Worm (Caenorhabditis elegans) whole organism, L1 larva: Measurements from ENCODE around the gene sax-7.

Source experiments
- C16A3.4 ChIP-seq: fragments of 150-350 bp; optimal IDR thresholded peaks from 2 replicates; lab custom pipeline; 2014; ENCODE audit warnings: missing biosample characterization, missing genetic modification characterization
- C34B4.2 ChIP-seq: sonication (generic microtip); optimal IDR thresholded peaks from 2 replicates; lab custom pipeline; 2017; ENCODE audit warnings: mild to moderate bottlenecking, missing genetic modification characterization, missing compliant biosample characterization
- F16B12.6 ChIP-seq: fragments of 150-350 bp; optimal IDR thresholded peaks from 2 replicates; lab custom pipeline; 2014; ENCODE audit warnings: missing biosample characterization, missing genetic modification characterization
- Y116A8C.19 ChIP-seq: sonication (generic microtip); optimal IDR thresholded peaks from 2 replicates; lab custom pipeline; 2016; ENCODE audit warnings: missing compliant biosample characterization, missing genetic modification characterization, borderline replicate concordance
- aha-1 ChIP-seq: fragments of 150-350 bp; optimal IDR thresholded peaks from 2 replicates; lab custom pipeline; 2014; ENCODE audit warnings: missing biosample characterization, missing genetic modification characterization
- ama-1 ChIP-seq: fragments of 150-350 bp; optimal IDR thresholded peaks from 2 replicates; lab custom pipeline; 2014
- ceh-82 ChIP-seq, 3 experiments: fragments of 150-350 bp in 1 of 3; sonication (generic microtip) in 2 of 3; optimal IDR thresholded peaks; 2 replicates each; lab custom pipeline; 2014 to 2017; ENCODE audit warnings: missing biosample characterization in 3 of 3, missing genetic modification characterization in 3 of 3
- ceh-88 ChIP-seq: fragments of 200-800 bp; sonication (Bioruptor generic); IDR thresholded peaks from 2 replicates; pipeline ENCODE4 v1.3.6; 2022; ENCODE audit warnings: missing genetic modification characterization, missing compliant biosample characterization
- dpl-1 ChIP-seq, 3 experiments: fragments of 150-350 bp in 2 of 3; sonication (generic microtip) in 1 of 3; optimal IDR thresholded peaks; 2 replicates each; lab custom pipeline; 2014 to 2017; ENCODE audit warnings: missing biosample characterization in 3 of 3, missing genetic modification characterization in 3 of 3, missing genetic modification reagents in 3 of 3
- dsc-1 ChIP-seq: sonication (generic microtip); optimal IDR thresholded peaks from 2 replicates; lab custom pipeline; 2016; ENCODE audit warnings: mild to moderate bottlenecking, missing genetic modification characterization, missing compliant biosample characterization
- efl-1 ChIP-seq, 4 experiments: fragments of 150-350 bp; optimal IDR thresholded peaks in 3 of 4; peaks in 1 of 4; 1 replicate in 1 of 4; 2 replicates in 3 of 4; lab custom pipeline; 2014; ENCODE audit warnings: missing biosample characterization in 2 of 4, missing genetic modification characterization in 2 of 4, missing genetic modification reagents in 2 of 4
- efl-3 ChIP-seq: fragments of 200-800 bp; sonication (Bioruptor generic); optimal IDR thresholded peaks from 2 replicates; lab custom pipeline; 2018; ENCODE audit warnings: mild to moderate bottlenecking, missing genetic modification characterization, missing compliant biosample characterization
- egl-13 ChIP-seq: sonication (generic microtip); optimal IDR thresholded peaks from 2 replicates; lab custom pipeline; 2016; ENCODE audit warnings: missing genotype, missing genetic modification reagents, missing genetic modification characterization, missing compliant biosample characterization
- elt-2 ChIP-seq: sonication (generic microtip); optimal IDR thresholded peaks from 2 replicates; lab custom pipeline; 2016; ENCODE audit warnings: missing genetic modification characterization, mild to moderate bottlenecking, inconsistent platforms, missing compliant biosample characterization, missing genetic modification reagents
- elt-3 ChIP-seq, 6 experiments: fragments of 150-350 bp in 1 of 6; sonication (generic microtip); optimal IDR thresholded peaks; 2 replicates each; lab custom pipeline; 2017 to 2018; ENCODE audit warnings: missing biosample characterization in 6 of 6, missing genetic modification characterization in 6 of 6, inconsistent platforms in 1 of 6
- fkh-10 ChIP-seq: sonication (generic microtip); optimal IDR thresholded peaks from 2 replicates; lab custom pipeline; 2017; ENCODE audit warnings: missing biosample characterization, missing genetic modification reagents, missing genetic modification characterization
- fkh-4 ChIP-seq: sonication (generic microtip); optimal IDR thresholded peaks from 2 replicates; lab custom pipeline; 2016; ENCODE audit warnings: missing compliant biosample characterization, missing genetic modification characterization, borderline replicate concordance
- hlh-17 ChIP-seq: fragments of 200-800 bp; sonication (Bioruptor generic); optimal IDR thresholded peaks from 2 replicates; lab custom pipeline; 2018; ENCODE audit warnings: missing genetic modification characterization, mild to moderate bottlenecking, missing compliant biosample characterization, moderate library complexity, borderline replicate concordance
- hlh-4 ChIP-seq: sonication (generic microtip); optimal IDR thresholded peaks from 2 replicates; lab custom pipeline; 2016; ENCODE audit warnings: mild to moderate bottlenecking, missing genetic modification characterization, missing compliant biosample characterization
- hpl-2 ChIP-seq: fragments of 150-350 bp; optimal IDR thresholded peaks from 2 replicates; lab custom pipeline; 2014; ENCODE audit warnings: missing biosample characterization, missing genetic modification reagents, missing genetic modification characterization
- isw-1 ChIP-seq: fragments of 200-800 bp; sonication (Bioruptor generic); IDR thresholded peaks from 2 replicates; pipeline ENCODE4 v1.3.6; 2022; ENCODE audit warnings: missing genetic modification characterization, missing compliant biosample characterization
- jun-1 ChIP-seq: fragments of 150-350 bp; optimal IDR thresholded peaks from 2 replicates; lab custom pipeline; 2014; ENCODE audit warnings: missing biosample characterization, missing genetic modification reagents, missing genetic modification characterization
- lin-14 ChIP-seq: fragments of 200-800 bp; sonication (Bioruptor generic); optimal IDR thresholded peaks from 2 replicates; lab custom pipeline; 2018; ENCODE audit warnings: mild to moderate bottlenecking, missing genetic modification characterization, moderate library complexity, missing compliant biosample characterization
- lin-39 ChIP-seq: fragments of 150-350 bp; optimal IDR thresholded peaks from 2 replicates; lab custom pipeline; 2014; ENCODE audit warnings: missing biosample characterization, missing genetic modification reagents, missing genetic modification characterization
- lir-3 ChIP-seq: sonication (generic microtip); optimal IDR thresholded peaks from 2 replicates; lab custom pipeline; 2016; ENCODE audit warnings: mild to moderate bottlenecking, missing genetic modification characterization, moderate library complexity, missing compliant biosample characterization; ENCODE audit not compliant: poor library complexity
- lsy-2 ChIP-seq, 2 experiments: fragments of 150-350 bp; optimal IDR thresholded peaks; 2 replicates each; lab custom pipeline; 2014; ENCODE audit warnings: missing biosample characterization in 2 of 2, missing genetic modification characterization in 2 of 2
- mab-9 ChIP-seq: fragments of 200-800 bp; sonication (Bioruptor generic); IDR thresholded peaks from 2 replicates; pipeline ENCODE4 v1.3.6; 2022; ENCODE audit warnings: missing genetic modification reagents, missing genetic modification characterization, missing compliant biosample characterization
- mdl-1 ChIP-seq, 2 experiments: fragments of 150-350 bp; optimal IDR thresholded peaks; 2 replicates each; lab custom pipeline; 2014 to 2017; ENCODE audit warnings: missing biosample characterization in 2 of 2, missing genetic modification characterization in 2 of 2, inconsistent platforms in 1 of 2
- mef-2 ChIP-seq: fragments of 150-350 bp; optimal IDR thresholded peaks from 2 replicates; lab custom pipeline; 2014; ENCODE audit warnings: missing biosample characterization, missing genetic modification characterization
- mep-1 ChIP-seq: fragments of 150-350 bp; optimal IDR thresholded peaks from 2 replicates; lab custom pipeline; 2014; ENCODE audit warnings: missing biosample characterization, missing genetic modification characterization
- nhr-11 ChIP-seq: fragments of 150-350 bp; optimal IDR thresholded peaks from 2 replicates; lab custom pipeline; 2014; ENCODE audit warnings: missing biosample characterization, missing genetic modification characterization
- nhr-20 ChIP-seq: sonication (generic microtip); optimal IDR thresholded peaks from 2 replicates; lab custom pipeline; 2016; ENCODE audit warnings: mild to moderate bottlenecking, missing genetic modification characterization, missing compliant biosample characterization
- nhr-28 ChIP-seq: fragments of 150-350 bp; optimal IDR thresholded peaks from 2 replicates; lab custom pipeline; 2014; ENCODE audit warnings: missing biosample characterization, missing genetic modification characterization
- nhr-47 ChIP-seq: sonication (generic microtip); optimal IDR thresholded peaks from 2 replicates; lab custom pipeline; 2016; ENCODE audit warnings: mild to moderate bottlenecking, missing genetic modification characterization, moderate library complexity, missing compliant biosample characterization
- nhr-71 ChIP-seq: sonication (generic microtip); optimal IDR thresholded peaks from 2 replicates; lab custom pipeline; 2016; ENCODE audit warnings: mild to moderate bottlenecking, missing genetic modification characterization, moderate library complexity, missing compliant biosample characterization
- nhr-85 ChIP-seq: sonication (generic microtip); peaks from one replicate; lab custom pipeline; 2016; ENCODE audit warnings: missing genetic modification characterization, inconsistent platforms, missing compliant biosample characterization
- pax-3 ChIP-seq: fragments of 200-800 bp; sonication (Bioruptor generic); optimal IDR thresholded peaks from 2 replicates; lab custom pipeline; 2018; ENCODE audit warnings: mild to moderate bottlenecking, missing genetic modification characterization, moderate library complexity, missing compliant biosample characterization
- pqm-1 ChIP-seq: sonication (generic microtip); optimal IDR thresholded peaks from 3 replicates; lab custom pipeline; 2017; ENCODE audit warnings: missing biosample characterization, missing genetic modification characterization
- snpc-4 ChIP-seq: fragments of 150-350 bp; optimal IDR thresholded peaks from 2 replicates; lab custom pipeline; 2014; ENCODE audit warnings: missing biosample characterization, missing genetic modification characterization
- snu-23 ChIP-seq: sonication (generic microtip); optimal IDR thresholded peaks from 2 replicates; lab custom pipeline; 2016; ENCODE audit warnings: missing genetic modification characterization, missing compliant biosample characterization
- sptf-1 ChIP-seq: fragments of 150-350 bp; optimal IDR thresholded peaks from 2 replicates; lab custom pipeline; 2014; ENCODE audit warnings: missing biosample characterization, missing genetic modification characterization
- sup-37 ChIP-seq: fragments of 200-800 bp; sonication (Bioruptor generic); optimal IDR thresholded peaks from 2 replicates; lab custom pipeline; 2018; ENCODE audit warnings: mild to moderate bottlenecking, missing genetic modification characterization, missing compliant biosample characterization
- tbx-2 ChIP-seq: sonication (generic microtip); optimal IDR thresholded peaks from 2 replicates; lab custom pipeline; 2016; ENCODE audit warnings: missing genetic modification characterization, missing compliant biosample characterization
- tlp-1 ChIP-seq: fragments of 150-350 bp; optimal IDR thresholded peaks from 2 replicates; lab custom pipeline; 2014; ENCODE audit warnings: missing biosample characterization, missing genetic modification characterization
- unc-62 ChIP-seq: fragments of 150-350 bp; optimal IDR thresholded peaks from 2 replicates; lab custom pipeline; 2014; ENCODE audit warnings: missing biosample characterization, missing genetic modification reagents, missing genetic modification characterization
- unc-86 ChIP-seq: sonication (generic microtip); optimal IDR thresholded peaks from 2 replicates; lab custom pipeline; 2016; ENCODE audit warnings: missing genetic modification characterization, missing compliant biosample characterization
- unc-98 ChIP-seq: fragments of 200-800 bp; sonication (Bioruptor generic); IDR thresholded peaks from 2 replicates; pipeline ENCODE4 v1.3.6; 2022; ENCODE audit warnings: missing genetic modification characterization, missing compliant biosample characterization
- vab-15 ChIP-seq: sonication (generic microtip); optimal IDR thresholded peaks from 2 replicates; lab custom pipeline; 2017; ENCODE audit warnings: missing genotype, mild to moderate bottlenecking, missing genetic modification characterization, missing compliant biosample characterization
- xbp-1 ChIP-seq: sonication (generic microtip); optimal IDR thresholded peaks from 2 replicates; lab custom pipeline; 2016; ENCODE audit warnings: missing genetic modification characterization, missing compliant biosample characterization
- zag-1 ChIP-seq: fragments of 150-350 bp; optimal IDR thresholded peaks from 2 replicates; lab custom pipeline; 2014; ENCODE audit warnings: missing biosample characterization, missing genetic modification characterization
- ztf-11 ChIP-seq, 2 experiments: sonication (generic microtip); optimal IDR thresholded peaks; 2 replicates each; lab custom pipeline; 2016 to 2017; ENCODE audit warnings: missing genetic modification characterization in 2 of 2, missing biosample characterization in 1 of 2, missing compliant biosample characterization in 1 of 2
- ztf-4 ChIP-seq: fragments of 150-350 bp; optimal IDR thresholded peaks from 2 replicates; lab custom pipeline; 2014; ENCODE audit warnings: missing biosample characterization, missing genetic modification characterization

Gene sax-7

DNA sequence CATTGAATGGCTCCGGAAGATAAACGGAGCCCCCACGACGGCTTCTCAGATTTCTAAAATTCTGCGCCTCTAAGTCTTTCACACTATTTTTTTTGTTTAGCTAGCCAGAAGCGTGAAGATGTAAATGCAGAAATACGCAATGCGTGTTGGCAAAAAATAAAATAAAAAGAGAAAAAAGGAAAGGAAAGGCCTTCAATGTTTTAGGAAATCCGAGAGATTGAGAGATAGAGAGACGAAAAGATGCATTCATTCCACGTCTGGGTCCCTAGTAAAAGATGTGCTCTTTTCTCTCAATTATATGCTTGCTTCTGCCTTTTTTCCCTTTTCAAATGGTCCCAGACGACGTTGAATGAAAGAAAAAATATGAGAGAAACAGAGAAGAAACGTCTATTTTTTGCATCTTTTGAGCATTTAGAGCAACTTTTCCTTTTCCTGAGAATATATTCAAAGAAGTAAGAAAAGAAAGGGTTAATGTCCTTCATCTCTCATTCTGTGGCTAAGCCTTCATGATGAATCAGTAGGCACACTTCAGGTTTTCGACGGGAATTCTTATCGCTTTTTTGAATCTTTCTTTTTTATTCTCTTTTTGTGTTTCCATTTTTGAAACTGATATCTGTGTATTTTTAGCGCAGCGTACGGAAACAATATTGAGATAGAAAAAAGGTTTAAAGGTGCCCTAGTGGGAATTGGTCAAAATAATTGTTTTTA lies 21.7 kb upstream of the sax-7 start:
- TF ChIP-seq nhr-11 (tag; lab: Kevin White, UChicago) (no peak), lir-3 (tag; lab: Kevin White, UChicago) (no peak), mdl-1 (tag; optimal IDR thresholded peaks at IDR 0.05; lab: Kevin White, UChicago) (no peak), unc-86 (tag; lab: Kevin White, UChicago) (peak; percentile 51), F16B12.6 (no peak), lsy-2 (tag; optimal IDR thresholded peaks at IDR 0.05; lab: Kevin White, UChicago) (peak in 1 of 2 experiments; percentile 48), fkh-10 (peak; percentile 89), tbx-2 (tag; lab: Kevin White, UChicago) (peak; percentile 36), sptf-1 (tag; lab: Kevin White, UChicago) (no peak), isw-1 (GFP tag; lab: Robert Waterston, UW) (peak; percentile 44), nhr-71 (peak; percentile 61), dsc-1 (no peak), snpc-4 (tag; lab: Kevin White, UChicago) (peak; percentile 7), mab-9 (GFP tag; lab: Robert Waterston, UW) (no peak), nhr-20 (tag; lab: Kevin White, UChicago) (no peak), dpl-1 (GFP tag; optimal IDR thresholded peaks at IDR 0.05; lab: Kevin White, UChicago) (peak in 1 of 3 experiments; percentile 14), ama-1 (lab: Kevin White, UChicago) (no peak), hpl-2 (no peak), lin-14 (GFP tag; lab: Kevin White, UChicago) (peak; percentile 92), vab-15 (tag; lab: Kevin White, UChicago) (no peak), ztf-11 (tag; optimal IDR thresholded peaks at IDR 0.05; lab: Kevin White, UChicago) (no peak), pax-3 (tag; lab: Kevin White, UChicago) (no peak), sup-37 (GFP tag; lab: Kevin White, UChicago) (no peak), unc-98 (GFP tag; lab: Robert Waterston, UW) (no peak), ceh-82 (tag; optimal IDR thresholded peaks at IDR 0.05; lab: Kevin White, UChicago) (peak in 1 of 3 experiments; percentile 31), mef-2 (tag; lab: Kevin White, UChicago) (peak; percentile 23), C16A3.4 (tag; lab: Kevin White, UChicago) (no peak), egl-13 (tag; lab: Kevin White, UChicago) (peak; percentile 49), xbp-1 (tag; lab: Kevin White, UChicago) (no peak), nhr-28 (no peak), aha-1 (no peak), nhr-85 (tag; lab: Kevin White, UChicago) (peak; percentile 71), lin-39 (tag; lab: Kevin White, UChicago) (no peak), jun-1 (tag; lab: Kevin White, UChicago) (no peak), zag-1 (tag; lab: Kevin White, UChicago) (no peak), Y116A8C.19 (tag; lab: Kevin White, UChicago) (no peak), ceh-88 (GFP tag; lab: Robert Waterston, UW) (no peak), fkh-4 (tag; lab: Kevin White, UChicago) (no peak), mep-1 (no peak), nhr-47 (tag; lab: Kevin White, UChicago) (peak; percentile 25), elt-2 (tag; lab: Kevin White, UChicago) (no peak), pqm-1 (tag; lab: Kevin White, UChicago) (no peak), hlh-17 (GFP tag; lab: Kevin White, UChicago) (no peak), unc-62 (GFP tag; lab: Kevin White, UChicago) (no peak), efl-3 (GFP tag; lab: Kevin White, UChicago) (no peak), C34B4.2 (tag; lab: Kevin White, UChicago) (no peak), tlp-1 (no peak), elt-3 (tag; optimal IDR thresholded peaks at IDR 0.05; lab: Kevin White, UChicago) (no peak), snu-23 (GFP tag; lab: Kevin White, UChicago) (peak; percentile 32), hlh-4 (tag; lab: Kevin White, UChicago) (no peak), efl-1 (optimal IDR thresholded peaks at IDR 0.05; lab: Kevin White, UChicago) (peak in 1 of 2 experiments; percentile 17), efl-1 (GFP tag; optimal IDR thresholded peaks at IDR 0.05 in 1 of 2; lab: Kevin White, UChicago) (peak in 1 of 2 experiments; percentile 75), ztf-4 (no peak)
